Worm (Caenorhabditis elegans): ENCODE measurements around the gene C15H9.4.

ce11 chrX:6109288-6109770 is 11.9 kb downstream of the C15H9.4 start, which contains the start of gene kynu-1:
- no peak for TF ChIP-seq lin-39 (tag; optimal IDR thresholded peaks at IDR 0.05)
- no peak for TF ChIP-seq grh-1 (GFP tag; IDR thresholded peaks at IDR 0.05)

Data from whole organism, L1 larva.